Worm (Caenorhabditis elegans): Measurements from ENCODE around the gene R02F2.4.

R02F2.4 gene

ce11 chrIII:5508669-5509068 is 24.6 kb downstream of the R02F2.4 start, which contains the start of gene D1044.7:
D1044.7 (minus strand) TSS chrIII:5508769.
- TF ChIP-seq che-1 (tag; optimal IDR thresholded peaks at IDR 0.05), result no peak
- TF ChIP-seq ceh-45 (GFP tag; IDR thresholded peaks at IDR 0.05), result no peak
- no peak for TF ChIP-seq pros-1 (tag; optimal IDR thresholded peaks at IDR 0.05)
- no peak for TF ChIP-seq ets-4 (tag; optimal IDR thresholded peaks at IDR 0.05)
- no peak for TF ChIP-seq K09A11.1 (tag; optimal IDR thresholded peaks at IDR 0.05; ENCODE audit: insufficient read depth)
- no peak for TF ChIP-seq ceh-22 (tag; optimal IDR thresholded peaks at IDR 0.05)
- no peak for TF ChIP-seq pag-3 (tag; optimal IDR thresholded peaks at IDR 0.05; ENCODE audit: borderline replicate concordance)
- TF ChIP-seq hlh-6 (tag; optimal IDR thresholded peaks at IDR 0.05), result no peak
- TF ChIP-seq hlh-13 (GFP tag; optimal IDR thresholded peaks at IDR 0.05), result no peak

- no peak for TF ChIP-seq ceh-2 (tag; optimal IDR thresholded peaks at IDR 0.05)
- no peak for TF ChIP-seq K02D7.2 (tag; optimal IDR thresholded peaks at IDR 0.05)
- TF ChIP-seq fax-1 (tag; optimal IDR thresholded peaks at IDR 0.05), result no peak
These were observed 28.4 kb downstream of the R02F2.4 start, which contains the start of gene pqn-25 for ce11 chrIII:5512502-5512901. pqn-25 (minus strand) TSS chrIII:5512602.

ce11 chrIII:5517423-5517822 is 33.3 kb downstream of the R02F2.4 start, which contains the start of gene nekl-4:
nekl-4 (minus strand) TSS chrIII:5517523.
- TF ChIP-seq unc-3 (GFP tag; conservative IDR thresholded peaks at IDR 0.05) (no peak), unc-3 (tag; optimal IDR thresholded peaks at IDR 0.05) (no peak)

ce11 chrIII:5521930-5522329 is 37.8 kb downstream of the R02F2.4 start, which contains the start of gene D1044.4:
D1044.4 (minus strand) TSS chrIII:5522030.
- no peak for TF ChIP-seq ttx-3 (tag; optimal IDR thresholded peaks at IDR 0.05)
- no peak for TF ChIP-seq ceh-2 (tag; optimal IDR thresholded peaks at IDR 0.05)
- no peak for TF ChIP-seq nhr-11 (tag; optimal IDR thresholded peaks at IDR 0.05)
- TF ChIP-seq pat-9 (tag; optimal IDR thresholded peaks at IDR 0.05), result no peak
- no peak for TF ChIP-seq ceh-34 (tag; optimal IDR thresholded peaks at IDR 0.05)

ce11 chrIII:5525973-5526372 is 41.9 kb downstream of the R02F2.4 start, which contains the start of gene dex-1:
dex-1 (plus strand) TSS chrIII:5526104.
- TF ChIP-seq sdc-2 (tag; optimal IDR thresholded peaks at IDR 0.05), result no peak
- TF ChIP-seq nfya-1 (tag; optimal IDR thresholded peaks at IDR 0.05), result no peak
- TF ChIP-seq T23F11.4 (GFP tag; optimal IDR thresholded peaks at IDR 0.05), result no peak
- TF ChIP-seq ama-1 (optimal IDR thresholded peaks at IDR 0.05), result no peak
- TF ChIP-seq che-1 (tag; optimal IDR thresholded peaks at IDR 0.05), result no peak
- TF ChIP-seq ceh-6 (GFP tag; optimal IDR thresholded peaks at IDR 0.05), result no peak
- TF ChIP-seq unc-86 (tag; optimal IDR thresholded peaks at IDR 0.05), result no peak
- TF ChIP-seq hlh-13 (GFP tag; optimal IDR thresholded peaks at IDR 0.05), result no peak
- TF ChIP-seq pag-3 (tag; optimal IDR thresholded peaks at IDR 0.05; ENCODE audit: borderline replicate concordance), result no peak
